Fruit fly (Drosophila melanogaster) whole organism, larva: ENCODE data around the gene mbf1.

ENCODE experiments used
- noc ChIP-seq: fragments of 200-800 bp; sonication (Bioruptor generic); optimal IDR thresholded peaks from 3 replicates; lab custom pipeline; 2019; ENCODE audit warnings: missing biosample characterization, mild to moderate bottlenecking, missing genetic modification characterization, moderate library complexity

Gene mbf1

DNA sequence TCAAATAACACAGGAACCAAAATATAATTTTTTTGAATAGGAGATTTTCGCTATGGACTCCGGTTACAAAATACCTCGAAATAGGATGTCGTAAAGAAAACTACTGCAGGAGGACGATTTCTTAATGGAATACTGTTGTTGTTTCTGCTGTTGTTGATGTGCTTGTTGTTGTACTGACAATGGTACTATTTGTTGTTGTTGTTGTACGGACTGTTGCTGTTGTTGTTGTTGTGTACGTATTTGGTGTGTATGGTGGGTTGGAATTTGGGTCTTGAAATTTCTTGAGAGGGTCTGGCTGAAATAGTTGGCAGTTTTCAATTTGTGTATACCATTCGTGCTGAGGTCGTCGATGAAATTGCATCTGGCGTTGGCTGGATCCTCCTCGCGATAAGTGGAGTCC, 52.0 kb downstream of the mbf1 start:
- TF ChIP-seq noc (tag; lab: Kevin White, UChicago), result no peak
